Fruit fly (Drosophila melanogaster) whole organism, embryonic: ENCODE data around the gene CG17855.

Experiments
- Asciz ChIP-seq: fragments of 200-800 bp; sonication (Bioruptor generic); optimal IDR thresholded peaks from 2 replicates; lab custom pipeline; 2017; ENCODE audit warnings: missing biosample characterization, mild to moderate bottlenecking, missing genetic modification characterization, missing genetic modification reagents
- Atf3 ChIP-seq: fragments of 200-800 bp; sonication (Bioruptor generic); optimal IDR thresholded peaks from 3 replicates; lab custom pipeline; 2016; ENCODE audit warnings: missing biosample characterization, missing genetic modification characterization
- Atf6 ChIP-seq: fragments of 200-800 bp; sonication (Bioruptor generic); IDR thresholded peaks from 2 replicates; pipeline ENCODE4 v1.3.6; 2022; ENCODE audit warnings: missing biosample characterization, missing genetic modification characterization
- Bgb ChIP-seq: fragments of 200-800 bp; sonication (Bioruptor generic); IDR thresholded peaks from 2 replicates; pipeline ENCODE4 v1.3.6; 2022; ENCODE audit warnings: missing biosample characterization, missing genetic modification characterization; ENCODE audit not compliant: partially characterized antibody
- CG10366 ChIP-seq: fragments of 200-800 bp; sonication (Bioruptor generic); IDR thresholded peaks from 2 replicates; pipeline ENCODE4 v1.3.6; 2022; ENCODE audit warnings: missing biosample characterization, missing genetic modification characterization
- CG10979 ChIP-seq: fragments of 200-800 bp; sonication (Bioruptor generic); optimal IDR thresholded peaks from 2 replicates; lab custom pipeline; 2018; ENCODE audit warnings: missing biosample characterization, mild to moderate bottlenecking, missing genetic modification characterization, moderate library complexity
- CG12299 ChIP-seq: fragments of 200-800 bp; sonication (Bioruptor generic); optimal IDR thresholded peaks from 2 replicates; lab custom pipeline; 2018; ENCODE audit warnings: missing biosample characterization, mild to moderate bottlenecking, missing genetic modification characterization
- CG12659 ChIP-seq: fragments of 200-800 bp; sonication (Bioruptor generic); optimal IDR thresholded peaks from 3 replicates; lab custom pipeline; 2017; ENCODE audit warnings: mild to moderate bottlenecking, missing biosample characterization, missing genetic modification reagents, missing genetic modification characterization
- CG13296 ChIP-seq: fragments of 200-800 bp; sonication (Bioruptor generic); optimal IDR thresholded peaks from 3 replicates; lab custom pipeline; 2018; ENCODE audit warnings: missing biosample characterization, mild to moderate bottlenecking, missing genetic modification characterization
- CG13894 ChIP-seq: fragments of 200-800 bp; sonication (Bioruptor generic); optimal IDR thresholded peaks from 3 replicates; lab custom pipeline; 2018; ENCODE audit warnings: missing biosample characterization, mild to moderate bottlenecking, missing genetic modification characterization, moderate library complexity
- CG15601 ChIP-seq: fragments of 200-800 bp; sonication (Bioruptor generic); optimal IDR thresholded peaks from 3 replicates; lab custom pipeline; 2019; ENCODE audit warnings: missing biosample characterization, mild to moderate bottlenecking, missing genetic modification characterization, moderate library complexity
- CG1603 ChIP-seq: fragments of 200-800 bp; sonication (Bioruptor generic); optimal IDR thresholded peaks from 2 replicates; lab custom pipeline; 2019; ENCODE audit warnings: missing biosample characterization, mild to moderate bottlenecking, missing genetic modification characterization, moderate library complexity
- CG1647 ChIP-seq: fragments of 200-800 bp; sonication (Bioruptor generic); optimal IDR thresholded peaks from 3 replicates; lab custom pipeline; 2016; ENCODE audit warnings: missing biosample characterization, missing genetic modification characterization
- CG3847 ChIP-seq: fragments of 200-800 bp; sonication (Bioruptor generic); IDR thresholded peaks from 2 replicates; pipeline ENCODE4 v1.3.6; 2022; ENCODE audit warnings: missing biosample characterization, missing genetic modification characterization
- CG8924 ChIP-seq: fragments of 200-800 bp; optimal IDR thresholded peaks from 3 replicates; lab custom pipeline; 2019; ENCODE audit warnings: missing biosample characterization, mild to moderate bottlenecking, missing genetic modification characterization, moderate library complexity
- D19B ChIP-seq: fragments of 200-800 bp; sonication (Bioruptor generic); optimal IDR thresholded peaks from 2 replicates; lab custom pipeline; 2017; ENCODE audit warnings: missing biosample characterization, mild to moderate bottlenecking, missing genetic modification characterization
- Deaf1 ChIP-seq: fragments of 200-800 bp; optimal IDR thresholded peaks from 3 replicates; lab custom pipeline; 2019; ENCODE audit warnings: missing biosample characterization, mild to moderate bottlenecking, missing genetic modification characterization, moderate library complexity
- Fer1 ChIP-seq: fragments of 200-800 bp; sonication (Bioruptor generic); optimal IDR thresholded peaks from 2 replicates; lab custom pipeline; 2017; ENCODE audit warnings: missing biosample characterization, mild to moderate bottlenecking, missing genetic modification characterization
- H2.0 ChIP-seq: fragments of 200-800 bp; sonication (Bioruptor generic); IDR thresholded peaks from 2 replicates; pipeline ENCODE4 v1.3.6; 2022; ENCODE audit warnings: missing biosample characterization, missing genetic modification characterization
- HmgZ ChIP-seq: fragments of 200-800 bp; sonication (Bioruptor generic); optimal IDR thresholded peaks from 2 replicates; lab custom pipeline; 2018; ENCODE audit warnings: missing biosample characterization, mild to moderate bottlenecking, missing genetic modification characterization
- Hsf ChIP-seq: fragments of 200-800 bp; sonication (Bioruptor generic); optimal IDR thresholded peaks from 3 replicates; lab custom pipeline; 2016; ENCODE audit warnings: missing biosample characterization, missing genetic modification characterization
- Jarid2 ChIP-seq: fragments of 200-800 bp; sonication (Bioruptor generic); optimal IDR thresholded peaks from 3 replicates; lab custom pipeline; 2017; ENCODE audit warnings: mild to moderate bottlenecking, missing biosample characterization, missing genetic modification reagents, missing genetic modification characterization
- MESR4 ChIP-seq: fragments of 200-800 bp; sonication (Bioruptor generic); optimal IDR thresholded peaks from 2 replicates; lab custom pipeline; 2018; ENCODE audit warnings: missing biosample characterization, mild to moderate bottlenecking, missing genetic modification characterization, moderate library complexity
- Med ChIP-seq: fragments of 200-800 bp; sonication (Bioruptor generic); peaks from one replicate; lab custom pipeline; 2016; ENCODE audit warnings: missing biosample characterization, missing genetic modification characterization, mild to moderate bottlenecking, inconsistent platforms, moderate library complexity
- Neu2 ChIP-seq: fragments of 200-800 bp; sonication (Bioruptor generic); optimal IDR thresholded peaks from 3 replicates; lab custom pipeline; 2016; ENCODE audit warnings: missing biosample characterization, missing genetic modification characterization, borderline replicate concordance
- Nf-YB ChIP-seq: fragments of 200-800 bp; sonication (Bioruptor generic); optimal IDR thresholded peaks from 3 replicates; lab custom pipeline; 2019; ENCODE audit warnings: missing biosample characterization, mild to moderate bottlenecking, missing genetic modification characterization, moderate library complexity
- Pdp1 ChIP-seq, 2 experiments: fragments of 200-800 bp; sonication (Bioruptor generic); optimal IDR thresholded peaks; 3 replicates each; lab custom pipeline; 2016; ENCODE audit warnings: missing biosample characterization in 2 of 2, missing genetic modification characterization in 2 of 2, mild to moderate bottlenecking in 1 of 2, moderate library complexity in 1 of 2
- amos ChIP-seq: fragments of 200-800 bp; sonication (Bioruptor generic); IDR thresholded peaks from 2 replicates; pipeline ENCODE4 v1.3.6; 2022; ENCODE audit warnings: missing biosample characterization, missing genetic modification characterization; ENCODE audit not compliant: partially characterized antibody
- chm ChIP-seq: fragments of 200-800 bp; sonication (Bioruptor generic); IDR thresholded peaks from 2 replicates; pipeline ENCODE4 v1.3.6; 2022; ENCODE audit warnings: missing biosample characterization, missing genetic modification characterization
- chn ChIP-seq: fragments of 200-800 bp; sonication (Bioruptor generic); optimal IDR thresholded peaks from 2 replicates; lab custom pipeline; 2016; ENCODE audit warnings: missing biosample characterization, missing genetic modification characterization
- crp ChIP-seq, 2 experiments: fragments of 200-800 bp; sonication (Bioruptor generic); optimal IDR thresholded peaks; 2 replicates in 1 of 2; 3 replicates in 1 of 2; lab custom pipeline; 2017; ENCODE audit warnings: missing biosample characterization in 2 of 2, missing genetic modification characterization in 2 of 2, mild to moderate bottlenecking in 1 of 2, moderate library complexity in 1 of 2
- gfzf ChIP-seq: fragments of 200-800 bp; sonication (Bioruptor generic); optimal IDR thresholded peaks from 2 replicates; lab custom pipeline; 2016; ENCODE audit warnings: missing biosample characterization, mild to moderate bottlenecking, missing genetic modification characterization, moderate library complexity
- gro ChIP-seq: fragments of 200-800 bp; sonication (Bioruptor generic); optimal IDR thresholded peaks from 2 replicates; lab custom pipeline; 2016; ENCODE audit warnings: missing biosample characterization, missing genetic modification characterization
- gsb-n ChIP-seq: fragments of 200-800 bp; sonication (Bioruptor generic); optimal IDR thresholded peaks from 3 replicates; lab custom pipeline; 2018; ENCODE audit warnings: missing biosample characterization, mild to moderate bottlenecking, missing genetic modification characterization
- h ChIP-seq: fragments of >200 bp; optimal IDR thresholded peaks from 2 replicates; lab custom pipeline; 2017
- hkb ChIP-seq, 2 experiments: fragments of 200-800 bp in 1 of 2; fragments of >200 bp in 1 of 2; sonication (Bioruptor generic) in 1 of 2; IDR thresholded peaks in 1 of 2; optimal IDR thresholded peaks in 1 of 2; 2 replicates each; pipeline versions ENCODE4 v1.3.6 to Lab custom; 2017 to 2022; ENCODE audit warnings: missing biosample characterization in 1 of 2, missing genetic modification characterization in 1 of 2
- kni ChIP-seq: fragments of 200-800 bp; sonication (Bioruptor generic); optimal IDR thresholded peaks from 3 replicates; lab custom pipeline; 2017; ENCODE audit warnings: mild to moderate bottlenecking, missing biosample characterization, missing genetic modification reagents, missing genetic modification characterization
- lab ChIP-seq: fragments of 200-800 bp; sonication (Bioruptor generic); optimal IDR thresholded peaks from 3 replicates; lab custom pipeline; 2017; ENCODE audit warnings: missing biosample characterization, missing genetic modification characterization, mild to moderate bottlenecking, moderate library complexity, missing genetic modification reagents
- odd ChIP-seq: fragments of 200-800 bp; sonication (Bioruptor generic); optimal IDR thresholded peaks from 2 replicates; lab custom pipeline; 2017; ENCODE audit warnings: missing biosample characterization, mild to moderate bottlenecking, missing genetic modification characterization
- pfk ChIP-seq: fragments of 200-800 bp; sonication (Bioruptor generic); optimal IDR thresholded peaks from 2 replicates; lab custom pipeline; 2018; ENCODE audit warnings: missing biosample characterization, mild to moderate bottlenecking, missing genetic modification characterization, moderate library complexity
- sens ChIP-seq: fragments of 200-800 bp; sonication (Bioruptor generic); peaks from one replicate; lab custom pipeline; 2016; ENCODE audit warnings: missing biosample characterization, missing genetic modification characterization
- seq ChIP-seq: fragments of 200-800 bp; sonication (Bioruptor generic); IDR thresholded peaks from 2 replicates; pipeline ENCODE4 v1.3.6; 2022; ENCODE audit warnings: missing biosample characterization, missing genetic modification characterization
- tup ChIP-seq: fragments of 200-800 bp; sonication (Bioruptor generic); optimal IDR thresholded peaks from 2 replicates; lab custom pipeline; 2016; ENCODE audit warnings: missing biosample characterization, mild to moderate bottlenecking, missing genetic modification characterization, moderate library complexity
- wek ChIP-seq: fragments of 200-800 bp; sonication (Bioruptor generic); optimal IDR thresholded peaks from 3 replicates; lab custom pipeline; 2018; ENCODE audit warnings: missing biosample characterization, mild to moderate bottlenecking, missing genetic modification characterization, moderate library complexity

Gene CG17855

DNA sequence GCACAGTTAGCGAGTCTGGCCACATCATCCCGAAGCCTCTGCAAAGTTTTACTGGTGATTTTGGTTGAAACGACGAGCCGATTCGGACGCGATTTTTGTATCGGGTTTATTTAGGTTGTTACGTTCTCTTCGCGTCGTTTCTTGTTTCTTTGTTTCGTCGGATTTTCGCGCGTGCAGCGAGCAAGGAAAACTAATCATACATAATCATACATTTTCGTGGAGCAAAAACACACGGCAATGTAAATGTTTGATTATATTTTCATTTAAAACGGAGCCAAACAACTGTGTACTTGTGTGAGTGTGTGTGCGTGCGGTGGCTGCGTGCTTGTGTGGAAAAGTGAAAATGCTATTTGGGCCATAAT, 44.9 kb upstream of the CG17855 start, which contains the start of gene CG33298 (continued):
- TF ChIP-seq lab (GFP tag; lab: Kevin White, UChicago) (peak; percentile 34), sens (GFP tag; lab: Kevin White, UChicago) (peak; percentile 78), Med (GFP tag; lab: Kevin White, UChicago) (peak; percentile 37), HmgZ (peak; percentile 1), chm (GFP tag; lab: Robert Waterston, UW) (peak; percentile 75), CG1647 (GFP tag; lab: Kevin White, UChicago) (no peak), CG3847 (GFP tag; lab: Robert Waterston, UW) (no peak), MESR4 (GFP tag; lab: Kevin White, UChicago) (peak; percentile 41), odd (GFP tag; lab: Kevin White, UChicago) (peak; percentile 10), CG10366 (GFP tag; lab: Robert Waterston, UW) (no peak), Neu2 (no peak), Fer1 (GFP tag; lab: Kevin White, UChicago) (peak; percentile 19), Pdp1 (GFP tag; optimal IDR thresholded peaks at IDR 0.05; lab: Kevin White, UChicago) (peak in 1 of 2 experiments; percentile 28), Asciz (peak; percentile 20), gfzf (GFP tag; lab: Kevin White, UChicago) (peak; percentile 57), crp (GFP tag; optimal IDR thresholded peaks at IDR 0.05; lab: Kevin White, UChicago) (peak in 1 of 2 experiments; percentile 60), Atf3 (GFP tag; lab: Kevin White, UChicago) (no peak), CG12299 (tag; lab: Kevin White, UChicago) (peak; percentile 36), seq (GFP tag; lab: Robert Waterston, UW) (no peak), H2.0 (GFP tag; lab: Robert Waterston, UW) (no peak), Deaf1 (peak; percentile 91), Jarid2 (GFP tag; lab: Kevin White, UChicago) (peak; percentile 84), hkb (optimal IDR thresholded peaks at IDR 0.05; lab: Kevin White, UChicago) (no peak), hkb (GFP tag; IDR thresholded peaks at IDR 0.05; lab: Robert Waterston, UW) (peak; percentile 8; the same call in 1 of the 2 replicates), amos (GFP tag; lab: Robert Waterston, UW) (peak; percentile 52; the same call in 1 of the 2 replicates), h (lab: Kevin White, UChicago) (no peak), gsb-n (no peak), CG13296 (peak; percentile 6), Hsf (GFP tag; lab: Kevin White, UChicago) (no peak), Bgb (GFP tag; lab: Robert Waterston, UW) (peak; percentile 32; the same call in 1 of the 2 replicates), CG8924 (tag; lab: Kevin White, UChicago) (peak; percentile 25), chn (GFP tag; lab: Kevin White, UChicago) (no peak), Atf6 (peak; percentile 52; the same call in 1 of the 2 replicates), Nf-YB (GFP tag; lab: Kevin White, UChicago) (no peak), CG13894 (peak; percentile 43), CG12659 (GFP tag; lab: Kevin White, UChicago) (peak; percentile 39), gro (GFP tag; lab: Kevin White, UChicago) (peak; percentile 29), D19B (GFP tag; lab: Kevin White, UChicago) (no peak), CG1603 (tag; lab: Kevin White, UChicago) (peak; percentile 6), CG15601 (tag; lab: Kevin White, UChicago) (peak; percentile 67), pfk (GFP tag; lab: Kevin White, UChicago) (no peak), kni (GFP tag; lab: Kevin White, UChicago) (peak; percentile 40), wek (GFP tag; lab: Kevin White, UChicago) (peak; percentile 93), tup (GFP tag; lab: Kevin White, UChicago) (no peak), CG10979 (tag; lab: Kevin White, UChicago) (no peak)
